Fruit fly (Drosophila melanogaster): ENCODE measurements around the gene Grl65a.

DNA sequence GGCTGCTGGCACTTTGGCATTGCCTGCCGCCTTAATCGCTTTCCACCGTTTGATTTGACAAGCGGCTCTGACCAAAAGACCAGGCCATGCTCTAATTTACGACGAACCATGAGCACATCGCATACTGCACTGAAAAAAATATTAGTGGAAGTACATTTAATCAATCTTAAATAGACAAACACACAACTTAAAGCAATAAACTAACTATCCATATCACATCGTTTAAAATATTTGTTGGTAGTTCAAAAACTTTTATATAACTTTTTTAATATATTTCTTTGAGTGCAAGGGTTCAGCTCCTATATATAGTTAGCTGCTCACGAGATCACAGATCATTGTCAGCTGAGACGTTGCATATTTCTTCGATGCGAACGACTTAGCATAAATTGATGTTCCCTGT is 38.2 kb upstream of the Grl65a start:
- no peak for TF ChIP-seq insv (optimal IDR thresholded peaks at IDR 0.05)
- no peak for TF ChIP-seq ttk (optimal IDR thresholded peaks at IDR 0.05)

All from Kc167 (cell line).